Worm (Caenorhabditis elegans) whole organism, young adult: ENCODE data around the gene Y82E9BR.14.

Experiments used
- B0019.2 ChIP-seq: fragments of 200-800 bp; sonication (Bioruptor generic); conservative IDR thresholded peaks from 2 replicates; pipeline ENCODE4 v1.3.6; 2022; ENCODE audit warnings: missing genetic modification reagents, missing genetic modification characterization, missing compliant biosample characterization
- B0035.1 ChIP-seq: sonication (generic microtip); optimal IDR thresholded peaks from 2 replicates; lab custom pipeline; 2016; ENCODE audit warnings: missing genetic modification characterization, mild to moderate bottlenecking, missing compliant biosample characterization, missing genotype, missing genetic modification reagents
- D2030.7 ChIP-seq: fragments of 200-800 bp; sonication (Bioruptor generic); IDR thresholded peaks from 2 replicates; pipeline ENCODE4 v1.3.6; 2022; ENCODE audit warnings: missing genetic modification reagents, missing genetic modification characterization, missing compliant biosample characterization
- F22D6.2 ChIP-seq: sonication (generic microtip); optimal IDR thresholded peaks from 2 replicates; lab custom pipeline; 2016; ENCODE audit warnings: mild to moderate bottlenecking, missing genetic modification characterization, missing compliant biosample characterization
- F37B4.10 ChIP-seq: fragments of 200-800 bp; sonication (Bioruptor generic); IDR thresholded peaks from 2 replicates; pipeline ENCODE4 v1.3.6; 2022; ENCODE audit warnings: missing genetic modification characterization, missing compliant biosample characterization
- F55B11.4 ChIP-seq: sonication (generic microtip); optimal IDR thresholded peaks from 2 replicates; lab custom pipeline; 2016; ENCODE audit warnings: missing compliant biosample characterization, missing genetic modification characterization, borderline replicate concordance; ENCODE audit not compliant: insufficient read depth
- F57A8.1 ChIP-seq: fragments of 200-800 bp; sonication (Bioruptor generic); optimal IDR thresholded peaks from 2 replicates; lab custom pipeline; 2018; ENCODE audit warnings: mild to moderate bottlenecking, missing genetic modification characterization, moderate library complexity, missing compliant biosample characterization
- K12H6.12 ChIP-seq: fragments of 200-800 bp; sonication (Bioruptor generic); optimal IDR thresholded peaks from 2 replicates; lab custom pipeline; 2018; ENCODE audit warnings: mild to moderate bottlenecking, missing genetic modification characterization, missing compliant biosample characterization
- Y53G8AR.9 ChIP-seq: fragments of 200-800 bp; sonication (Bioruptor generic); conservative IDR thresholded peaks from 2 replicates; pipeline ENCODE4 v1.3.6; 2022; ENCODE audit warnings: missing genetic modification reagents, missing genetic modification characterization, missing compliant biosample characterization
- Y95B8A.8 ChIP-seq: fragments of 200-800 bp; sonication (Bioruptor generic); IDR thresholded peaks from 2 replicates; pipeline ENCODE4 v1.3.6; 2022; ENCODE audit warnings: missing genetic modification reagents, missing genetic modification characterization, missing compliant biosample characterization
- ZK185.1 ChIP-seq: sonication (generic microtip); optimal IDR thresholded peaks from 2 replicates; lab custom pipeline; 2016; ENCODE audit warnings: mild to moderate bottlenecking, missing genetic modification characterization, missing compliant biosample characterization; ENCODE audit not compliant: poor library complexity, severe bottlenecking
- akir-1 ChIP-seq: fragments of 200-800 bp; sonication (Bioruptor generic); optimal IDR thresholded peaks from 2 replicates; lab custom pipeline; 2018; ENCODE audit warnings: mild to moderate bottlenecking, missing genetic modification characterization, moderate library complexity, missing compliant biosample characterization
- aptf-2 ChIP-seq: fragments of 200-800 bp; sonication (Bioruptor generic); conservative IDR thresholded peaks from 2 replicates; pipeline ENCODE4 v1.3.6; 2022; ENCODE audit warnings: missing genetic modification reagents, missing genetic modification characterization, missing compliant biosample characterization
- ccch-3 ChIP-seq: fragments of 200-800 bp; sonication (Bioruptor generic); optimal IDR thresholded peaks from 2 replicates; lab custom pipeline; 2018; ENCODE audit warnings: mild to moderate bottlenecking, missing genetic modification characterization, missing compliant biosample characterization
- ceh-100 ChIP-seq: fragments of 200-800 bp; sonication (Bioruptor generic); IDR thresholded peaks from 2 replicates; pipeline ENCODE4 v1.3.6; 2022; ENCODE audit warnings: missing genetic modification reagents, missing genetic modification characterization, missing compliant biosample characterization
- ceh-27 ChIP-seq: fragments of 200-800 bp; sonication (Bioruptor generic); optimal IDR thresholded peaks from 2 replicates; lab custom pipeline; 2018; ENCODE audit warnings: mild to moderate bottlenecking, missing genetic modification characterization, moderate library complexity, missing compliant biosample characterization
- ceh-40 ChIP-seq: fragments of 200-800 bp; sonication (Bioruptor generic); IDR thresholded peaks from 2 replicates; pipeline ENCODE4 v1.3.6; 2022; ENCODE audit warnings: missing genetic modification characterization, missing compliant biosample characterization
- chd-7 ChIP-seq: sonication (generic microtip); optimal IDR thresholded peaks from 2 replicates; lab custom pipeline; 2016; ENCODE audit warnings: mild to moderate bottlenecking, missing genetic modification characterization, moderate library complexity, missing compliant biosample characterization
- die-1 ChIP-seq: sonication (generic microtip); optimal IDR thresholded peaks from 2 replicates; lab custom pipeline; 2016; ENCODE audit warnings: missing genotype, mild to moderate bottlenecking, missing genetic modification characterization, missing compliant biosample characterization
- egl-44 ChIP-seq: fragments of 200-800 bp; sonication (Bioruptor generic); IDR thresholded peaks from 2 replicates; pipeline ENCODE4 v1.3.6; 2022; ENCODE audit warnings: missing genetic modification reagents, missing genetic modification characterization, missing compliant biosample characterization
- gei-17 ChIP-seq: fragments of 200-800 bp; sonication (Bioruptor generic); optimal IDR thresholded peaks from 2 replicates; lab custom pipeline; 2018; ENCODE audit warnings: mild to moderate bottlenecking, missing genetic modification characterization, missing compliant biosample characterization
- lag-1 ChIP-seq: fragments of 200-800 bp; sonication (Bioruptor generic); IDR thresholded peaks from 2 replicates; pipeline ENCODE4 v1.3.6; 2022; ENCODE audit warnings: missing genetic modification reagents, missing genetic modification characterization, missing compliant biosample characterization
- let-526 ChIP-seq: fragments of 200-800 bp; sonication (Bioruptor generic); IDR thresholded peaks from 2 replicates; pipeline ENCODE4 v1.3.6; 2022; ENCODE audit warnings: missing genetic modification reagents, missing genetic modification characterization, missing compliant biosample characterization
- lin-40 ChIP-seq: sonication (generic microtip); optimal IDR thresholded peaks from 2 replicates; lab custom pipeline; 2016; ENCODE audit warnings: missing genetic modification characterization, mild to moderate bottlenecking, missing compliant biosample characterization, missing genotype, missing genetic modification reagents
- lsl-1 ChIP-seq: fragments of 200-800 bp; sonication (Bioruptor generic); optimal IDR thresholded peaks from 2 replicates; lab custom pipeline; 2018; ENCODE audit warnings: mild to moderate bottlenecking, missing genetic modification characterization, moderate library complexity, missing compliant biosample characterization
- madf-6 ChIP-seq: fragments of 200-800 bp; sonication (Bioruptor generic); IDR thresholded peaks from 2 replicates; pipeline ENCODE4 v1.3.6; 2022; ENCODE audit warnings: missing genetic modification reagents, missing genetic modification characterization, missing compliant biosample characterization
- nfyb-1 ChIP-seq: fragments of 200-800 bp; sonication (Bioruptor generic); IDR thresholded peaks from 2 replicates; pipeline ENCODE4 v1.3.6; 2022; ENCODE audit warnings: missing genetic modification reagents, missing genetic modification characterization, missing compliant biosample characterization
- pbrm-1 ChIP-seq: fragments of 200-800 bp; sonication (Bioruptor generic); IDR thresholded peaks from 2 replicates; pipeline ENCODE4 v1.3.6; 2022; ENCODE audit warnings: missing genetic modification reagents, missing genetic modification characterization, missing compliant biosample characterization
- snpc-4 ChIP-seq, 5 experiments: fragments of 150-350 bp in 1 of 5; sonication (generic microtip) in 4 of 5; optimal IDR thresholded peaks; 2 replicates each; lab custom pipeline; 2014 to 2018; ENCODE audit warnings: missing genetic modification characterization in 5 of 5, missing biosample characterization in 3 of 5, antibody characterized with exemption in 2 of 5, mild to moderate bottlenecking in 2 of 5, missing compliant biosample characterization in 2 of 5, missing genotype in 2 of 5, moderate library complexity in 2 of 5, missing genetic modification reagents in 1 of 5
- somi-1 ChIP-seq: fragments of 200-800 bp; sonication (Bioruptor generic); optimal IDR thresholded peaks from 2 replicates; lab custom pipeline; 2018; ENCODE audit warnings: mild to moderate bottlenecking, missing genetic modification characterization, missing compliant biosample characterization
- tlf-1 ChIP-seq: fragments of 200-800 bp; sonication (Bioruptor generic); optimal IDR thresholded peaks from 2 replicates; lab custom pipeline; 2018; ENCODE audit warnings: mild to moderate bottlenecking, missing genetic modification characterization, missing compliant biosample characterization
- unc-130 ChIP-seq: sonication (generic microtip); optimal IDR thresholded peaks from 2 replicates; lab custom pipeline; 2016; ENCODE audit warnings: missing genetic modification reagents, missing genetic modification characterization, missing compliant biosample characterization
- zfh-2 ChIP-seq: fragments of 200-800 bp; sonication (Bioruptor generic); conservative IDR thresholded peaks from 2 replicates; pipeline ENCODE4 v1.3.6; 2022; ENCODE audit warnings: missing genetic modification reagents, missing genetic modification characterization, missing compliant biosample characterization
- ztf-22 ChIP-seq: fragments of 200-800 bp; sonication (Bioruptor generic); optimal IDR thresholded peaks from 2 replicates; lab custom pipeline; 2018; ENCODE audit warnings: mild to moderate bottlenecking, missing genetic modification characterization, moderate library complexity, missing compliant biosample characterization
- ztf-28 ChIP-seq: fragments of 200-800 bp; sonication (Bioruptor generic); IDR thresholded peaks from 2 replicates; pipeline ENCODE4 v1.3.6; 2022; ENCODE audit warnings: missing genetic modification reagents, missing genetic modification characterization, missing compliant biosample characterization

Gene Y82E9BR.14

ce11 chrIII:1424305-1424704 is 10.4 kb upstream of the Y82E9BR.14 start (continued):
- TF ChIP-seq F57A8.1 (GFP tag; lab: Kevin White, UChicago) = no peak
- TF ChIP-seq ceh-27 (GFP tag; lab: Kevin White, UChicago) = peak; percentile 82
- no peak for TF ChIP-seq unc-130 (GFP tag; lab: Kevin White, UChicago)
- 0 out of 2 replicates have a peak, but pooled peaks have one; percentile 33 for TF ChIP-seq Y95B8A.8
- TF ChIP-seq snpc-4 (GFP tag; optimal IDR thresholded peaks at IDR 0.05; lab: Kevin White, UChicago) = no peak
- TF ChIP-seq snpc-4 (tag; optimal IDR thresholded peaks at IDR 0.05; lab: Kevin White, UChicago) = peak in 3 of 4 experiments; percentile 9 to 32 (median 31)
- peak; percentile 58 for TF ChIP-seq K12H6.12 (tag; lab: Kevin White, UChicago)
- TF ChIP-seq ceh-40 (GFP tag; lab: Robert Waterston, UW) = no peak
- TF ChIP-seq Y53G8AR.9 (GFP tag; lab: Robert Waterston, UW) = peak; percentile 72
- TF ChIP-seq somi-1 = no peak
- peak; percentile 80; the same call in 1 of the 2 replicates for TF ChIP-seq egl-44 (GFP tag; lab: Robert Waterston, UW)
- no peak for TF ChIP-seq ztf-22 (GFP tag; lab: Kevin White, UChicago)
- peak; percentile 69; the same call in 1 of the 2 replicates for TF ChIP-seq pbrm-1 (GFP tag; lab: Robert Waterston, UW)
- TF ChIP-seq gei-17 (GFP tag; lab: Kevin White, UChicago) = peak; percentile 15
- no peak for TF ChIP-seq B0035.1 (tag; lab: Kevin White, UChicago)
- TF ChIP-seq lsl-1 (GFP tag; lab: Kevin White, UChicago) = peak; percentile 34
- no peak for TF ChIP-seq F55B11.4 (tag; lab: Kevin White, UChicago)
- peak; percentile 74 for TF ChIP-seq die-1 (tag; lab: Kevin White, UChicago)
- TF ChIP-seq D2030.7 (GFP tag; lab: Robert Waterston, UW) = peak; percentile 82
- peak; percentile 35; the same call in 1 of the 2 replicates for TF ChIP-seq let-526 (GFP tag; lab: Robert Waterston, UW)
- TF ChIP-seq aptf-2 (GFP tag; lab: Robert Waterston, UW) = no peak; the same call in 1 of the 2 replicates
- TF ChIP-seq nfyb-1 (GFP tag; lab: Robert Waterston, UW) = peak; percentile 84
- no peak for TF ChIP-seq lag-1 (GFP tag; lab: Robert Waterston, UW)
- TF ChIP-seq tlf-1 (GFP tag; lab: Kevin White, UChicago) = peak; percentile 9
- TF ChIP-seq zfh-2 = peak; percentile 93
- TF ChIP-seq lin-40 = peak; percentile 61
- TF ChIP-seq akir-1 (GFP tag; lab: Kevin White, UChicago) = no peak
- TF ChIP-seq ccch-3 = no peak
- TF ChIP-seq B0019.2 (GFP tag; lab: Robert Waterston, UW) = no peak
- TF ChIP-seq chd-7 (tag; lab: Kevin White, UChicago) = peak; percentile 71
- peak; percentile 52; the same call in 1 of the 2 replicates for TF ChIP-seq ceh-100 (GFP tag; lab: Robert Waterston, UW)
- TF ChIP-seq ZK185.1 (tag; lab: Kevin White, UChicago) = no peak
- TF ChIP-seq F37B4.10 (GFP tag; lab: Robert Waterston, UW) = no peak
- TF ChIP-seq ztf-28 (GFP tag; lab: Robert Waterston, UW) = 0 out of 2 replicates have a peak, but pooled peaks have one; percentile 57
- TF ChIP-seq F22D6.2 = no peak

ce11 chrIII:1421436-1421835 is 7.5 kb upstream of the Y82E9BR.14 start:
- no peak for TF ChIP-seq madf-6 (GFP tag; lab: Robert Waterston, UW)
- TF ChIP-seq zfh-2 = peak; percentile 60; the same call in 1 of the 2 replicates
